Fruit fly (Drosophila melanogaster): ENCODE measurements around the gene Spn.

Spn gene

dm6 chr3L:2551137-2551676, 2.9 kb downstream of the Spn start:
- no peak for TF ChIP-seq Snoo (tag; optimal IDR thresholded peaks at IDR 0.05)

DNA sequence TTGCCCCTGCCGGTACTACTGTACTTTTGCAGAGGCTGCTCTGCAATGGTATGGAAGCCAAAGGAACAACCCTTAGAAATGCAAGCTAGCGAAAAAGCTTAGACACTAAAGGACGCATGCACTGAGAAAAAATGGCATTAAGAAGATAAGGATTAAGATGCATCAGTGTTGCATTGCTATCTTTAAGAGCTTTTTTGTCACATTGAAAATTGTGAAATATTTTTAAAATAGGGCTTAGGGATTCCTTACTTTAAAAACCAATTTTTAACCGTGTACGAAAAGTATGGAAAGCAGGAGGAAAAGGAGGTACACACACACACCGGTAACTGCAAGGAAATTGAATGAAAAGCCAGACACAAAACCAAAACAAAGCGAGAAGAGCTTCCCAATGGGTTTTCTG, 5.2 kb downstream of the Spn start:
- TF ChIP-seq CG10348 (GFP tag; IDR thresholded peaks at IDR 0.05) (no peak), CG32121 (GFP tag; IDR thresholded peaks at IDR 0.05) (no peak; the same call in 1 of the 2 replicates), CG8301 (tag; optimal IDR thresholded peaks at IDR 0.05) (peak; percentile 52), CG8159 (tag; optimal IDR thresholded peaks at IDR 0.05) (peak; percentile 78), EcR (GFP tag; optimal IDR thresholded peaks at IDR 0.05) (no peak), CG9948 (tag; optimal IDR thresholded peaks at IDR 0.05) (peak; percentile 58), Pif1A (GFP tag; optimal IDR thresholded peaks at IDR 0.05) (peak; percentile 64), Snoo (tag; optimal IDR thresholded peaks at IDR 0.05) (peak; percentile 1), CG4496 (GFP tag; IDR thresholded peaks at IDR 0.05) (no peak), CG15710 (tag; optimal IDR thresholded peaks at IDR 0.05) (peak; percentile 46), CG17806 (tag; optimal IDR thresholded peaks at IDR 0.05) (peak; percentile 75), CG34367 (tag; optimal IDR thresholded peaks at IDR 0.05) (no peak), gl (tag; optimal IDR thresholded peaks at IDR 0.05) (peak; percentile 56), Pif1B (GFP tag; optimal IDR thresholded peaks at IDR 0.05) (peak; percentile 67), CG14655 (GFP tag; optimal IDR thresholded peaks at IDR 0.05) (peak; percentile 65)

- TF ChIP-seq Ets98B (GFP tag; IDR thresholded peaks at IDR 0.05) (no peak), CG14655 (GFP tag; optimal IDR thresholded peaks at IDR 0.05) (no peak)
Observed at dm6 chr3L:2545913-2546312, 8.2 kb downstream of the Spn start.

dm6 chr3L:2545077-2545453, 9.0 kb downstream of the Spn start:
- TF ChIP-seq CG14655 (GFP tag; optimal IDR thresholded peaks at IDR 0.05) (peak; percentile 55), Snoo (tag; optimal IDR thresholded peaks at IDR 0.05) (no peak), CG13204 (GFP tag; optimal IDR thresholded peaks at IDR 0.05) (no peak), rn (GFP tag; IDR thresholded peaks at IDR 0.05) (no peak), Ets98B (GFP tag; IDR thresholded peaks at IDR 0.05) (no peak), CG9948 (tag; optimal IDR thresholded peaks at IDR 0.05) (peak; percentile 5), CG8301 (tag; optimal IDR thresholded peaks at IDR 0.05) (peak; percentile 35), fd96Ca (GFP tag; IDR thresholded peaks at IDR 0.05) (no peak), CG12605 (GFP tag; IDR thresholded peaks at IDR 0.05) (peak; percentile 9; the same call in 1 of the 2 replicates), CG32121 (GFP tag; IDR thresholded peaks at IDR 0.05) (no peak), CG8159 (tag; optimal IDR thresholded peaks at IDR 0.05) (no peak), Pif1A (GFP tag; optimal IDR thresholded peaks at IDR 0.05) (peak; percentile 10)

dm6 chr3L:2544435-2545076, 9.5 kb downstream of the Spn start:
- TF ChIP-seq CG8159 (tag; optimal IDR thresholded peaks at IDR 0.05) (no peak), CG15710 (tag; optimal IDR thresholded peaks at IDR 0.05) (no peak), CG8301 (tag; optimal IDR thresholded peaks at IDR 0.05) (no peak), CG12605 (GFP tag; IDR thresholded peaks at IDR 0.05) (no peak), CG10348 (GFP tag; IDR thresholded peaks at IDR 0.05) (no peak), CG34367 (tag; optimal IDR thresholded peaks at IDR 0.05) (no peak), CG17806 (tag; optimal IDR thresholded peaks at IDR 0.05) (no peak), Ets98B (GFP tag; IDR thresholded peaks at IDR 0.05) (no peak), CG9948 (tag; optimal IDR thresholded peaks at IDR 0.05) (no peak)

- TF ChIP-seq CG14655 (GFP tag; optimal IDR thresholded peaks at IDR 0.05) (peak; percentile 37), gl (tag; optimal IDR thresholded peaks at IDR 0.05) (no peak), CG8301 (tag; optimal IDR thresholded peaks at IDR 0.05) (peak; percentile 6), CG17806 (tag; optimal IDR thresholded peaks at IDR 0.05) (no peak), rn (GFP tag; IDR thresholded peaks at IDR 0.05) (no peak), Ets98B (GFP tag; IDR thresholded peaks at IDR 0.05) (peak; percentile 7; the same call in 1 of the 2 replicates), CG4496 (GFP tag; IDR thresholded peaks at IDR 0.05) (peak; percentile 37; the same call in 1 of the 3 replicates), CG10348 (GFP tag; IDR thresholded peaks at IDR 0.05) (no peak)
Observed at dm6 chr3L:2541361-2541760, 12.7 kb downstream of the Spn start.

DNA sequence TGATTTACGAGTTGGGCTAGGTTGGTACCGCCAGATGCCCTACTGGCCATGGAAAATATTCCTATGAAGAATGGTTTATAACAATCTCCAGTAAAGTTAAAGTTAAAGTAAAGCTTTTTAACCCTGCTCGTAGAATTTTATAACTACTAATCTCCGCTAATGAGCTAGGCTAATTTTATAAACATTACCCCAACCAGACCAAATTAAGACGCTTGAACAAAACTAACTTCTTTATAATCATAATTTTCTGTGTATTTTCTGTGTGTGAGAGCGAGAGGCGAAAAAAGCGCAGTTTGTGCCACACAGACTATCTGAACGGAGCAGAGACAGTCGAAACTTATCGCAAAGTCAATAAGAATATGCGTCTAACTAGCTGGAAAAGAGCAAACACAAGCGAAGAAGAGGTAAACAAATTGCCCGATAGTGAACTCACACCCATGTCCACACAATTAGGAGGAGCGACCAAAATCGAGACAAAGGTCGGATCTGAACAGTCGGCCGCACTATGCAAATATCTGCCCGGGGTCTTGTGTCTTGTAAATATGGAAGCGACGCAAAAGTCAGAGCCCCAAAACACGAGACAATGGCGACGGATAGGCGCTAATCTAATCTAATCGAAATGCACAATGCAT, 17.0 kb downstream of the Spn start:
- TF ChIP-seq CG4496 (GFP tag; IDR thresholded peaks at IDR 0.05) (0 out of 3 replicates have a peak, but pooled peaks have one; percentile 28), CG8159 (tag; optimal IDR thresholded peaks at IDR 0.05) (no peak), CG32121 (GFP tag; IDR thresholded peaks at IDR 0.05) (0 out of 2 replicates have a peak, but pooled peaks have one; percentile 11), CG10348 (GFP tag; IDR thresholded peaks at IDR 0.05) (no peak), CG13204 (GFP tag; optimal IDR thresholded peaks at IDR 0.05) (no peak), rn (GFP tag; IDR thresholded peaks at IDR 0.05) (no peak), Ets98B (GFP tag; IDR thresholded peaks at IDR 0.05) (peak; percentile 18; the same call in 1 of the 2 replicates), CG14655 (GFP tag; optimal IDR thresholded peaks at IDR 0.05) (peak; percentile 7)

Data from whole organism, pupa.